Fruit fly (Drosophila melanogaster) whole organism, embryonic: ENCODE measurements around the gene CG33278.

Experiments used
- Atf6 ChIP-seq: fragments of 200-800 bp; sonication (Bioruptor generic); IDR thresholded peaks from 2 replicates; pipeline ENCODE4 v1.3.6; 2022; ENCODE audit warnings: missing biosample characterization, missing genetic modification characterization
- CG11695 ChIP-seq: fragments of 200-800 bp; sonication (Bioruptor generic); IDR thresholded peaks from 3 replicates; pipeline ENCODE4 v1.3.6; 2022; ENCODE audit warnings: missing biosample characterization, missing genetic modification characterization
- CG12155 ChIP-seq: fragments of 200-800 bp; sonication (Bioruptor generic); optimal IDR thresholded peaks from 3 replicates; lab custom pipeline; 2016; ENCODE audit warnings: missing biosample characterization, missing genetic modification characterization
- CG12769 ChIP-seq: fragments of 200-800 bp; sonication (Bioruptor generic); optimal IDR thresholded peaks from 2 replicates; lab custom pipeline; 2019; ENCODE audit warnings: missing biosample characterization, mild to moderate bottlenecking, missing genetic modification characterization, moderate library complexity
- CG14441 ChIP-seq: fragments of 200-800 bp; sonication (Bioruptor generic); IDR thresholded peaks from 2 replicates; pipeline ENCODE4 v1.3.6; 2022; ENCODE audit warnings: missing biosample characterization, missing genetic modification characterization
- CG15514 ChIP-seq: fragments of 200-800 bp; sonication (Bioruptor generic); optimal IDR thresholded peaks from 3 replicates; lab custom pipeline; 2017; ENCODE audit warnings: missing biosample characterization, missing genetic modification characterization, mild to moderate bottlenecking, moderate library complexity, missing genetic modification reagents
- CG16863 ChIP-seq: fragments of 200-800 bp; sonication (Bioruptor generic); optimal IDR thresholded peaks from 3 replicates; lab custom pipeline; 2016; ENCODE audit warnings: missing biosample characterization, missing genetic modification characterization
- CG42726 ChIP-seq: fragments of 200-800 bp; sonication (Bioruptor generic); IDR thresholded peaks from 2 replicates; pipeline ENCODE4 v1.3.6; 2022; ENCODE audit warnings: missing biosample characterization, missing genetic modification characterization; ENCODE audit not compliant: partially characterized antibody
- CG4360 ChIP-seq: fragments of 200-800 bp; sonication (Bioruptor generic); IDR thresholded peaks from 2 replicates; pipeline ENCODE4 v1.3.6; 2022; ENCODE audit warnings: missing biosample characterization, missing genetic modification characterization
- CG4404 ChIP-seq: fragments of 200-800 bp; sonication (Bioruptor generic); IDR thresholded peaks from 2 replicates; pipeline ENCODE4 v1.3.6; 2022; ENCODE audit warnings: missing biosample characterization, missing genetic modification characterization
- CG7839 ChIP-seq: fragments of 200-800 bp; sonication (Bioruptor generic); optimal IDR thresholded peaks from 3 replicates; lab custom pipeline; 2018; ENCODE audit warnings: missing biosample characterization, mild to moderate bottlenecking, missing genetic modification characterization, moderate library complexity
- Dfd ChIP-seq, 2 experiments: fragments of >200 bp; optimal IDR thresholded peaks; 2 replicates each; lab custom pipeline; 2017; ENCODE audit warnings: missing biosample characterization in 2 of 2, missing genetic modification characterization in 2 of 2
- Eip74EF ChIP-seq, 2 experiments: fragments of 200-800 bp in 1 of 2; fragments of >200 bp in 1 of 2; sonication (Bioruptor generic) in 1 of 2; optimal IDR thresholded peaks; 2 replicates each; lab custom pipeline; 2017 to 2019; ENCODE audit warnings: missing biosample characterization in 2 of 2, missing genetic modification characterization in 2 of 2, mild to moderate bottlenecking in 1 of 2, moderate library complexity in 1 of 2
- Lhr ChIP-seq: fragments of 200-800 bp; sonication (Bioruptor generic); optimal IDR thresholded peaks from 3 replicates; lab custom pipeline; 2017; ENCODE audit warnings: mild to moderate bottlenecking, missing biosample characterization, missing genetic modification reagents, missing genetic modification characterization
- Mes4 ChIP-seq: fragments of 200-800 bp; sonication (Bioruptor generic); optimal IDR thresholded peaks from 2 replicates; lab custom pipeline; 2016; ENCODE audit warnings: missing biosample characterization, missing genetic modification characterization
- Myb ChIP-seq: fragments of 200-800 bp; sonication (Bioruptor generic); optimal IDR thresholded peaks from 2 replicates; lab custom pipeline; 2016; ENCODE audit warnings: missing biosample characterization, missing genetic modification characterization
- Oaz ChIP-seq: fragments of 200-800 bp; sonication (Bioruptor generic); IDR thresholded peaks from 2 replicates; pipeline ENCODE4 v1.3.6; 2022; ENCODE audit warnings: missing biosample characterization, missing genetic modification characterization
- Optix ChIP-seq: fragments of 200-800 bp; sonication (Bioruptor generic); IDR thresholded peaks from 3 replicates; pipeline ENCODE4 v1.3.6; 2022; ENCODE audit warnings: missing biosample characterization, missing genetic modification characterization
- Ravus ChIP-seq: fragments of 200-800 bp; sonication (Bioruptor generic); IDR thresholded peaks from 2 replicates; pipeline ENCODE4 v1.3.6; 2022; ENCODE audit warnings: missing biosample characterization, missing genetic modification characterization
- Rx ChIP-seq: fragments of 200-800 bp; sonication (Bioruptor generic); IDR thresholded peaks from 2 replicates; pipeline ENCODE4 v1.3.6; 2022; ENCODE audit warnings: missing biosample characterization, missing genetic modification characterization
- Sox102F ChIP-seq: fragments of 200-800 bp; sonication (Bioruptor generic); optimal IDR thresholded peaks from 2 replicates; lab custom pipeline; 2018; ENCODE audit warnings: missing biosample characterization, mild to moderate bottlenecking, missing genetic modification characterization, moderate library complexity
- Spps ChIP-seq: fragments of 200-800 bp; sonication (Bioruptor generic); optimal IDR thresholded peaks from 2 replicates; lab custom pipeline; 2018; ENCODE audit warnings: missing biosample characterization, mild to moderate bottlenecking, missing genetic modification characterization
- Stat92E ChIP-seq, 3 experiments: fragments of >200 bp in 2 of 3; fragments of 200-800 bp in 1 of 3; sonication (Bioruptor generic) in 1 of 3; optimal IDR thresholded peaks; 2 replicates each; lab custom pipeline; 2017 to 2019; ENCODE audit warnings: missing biosample characterization in 3 of 3, missing genetic modification characterization in 3 of 3, mild to moderate bottlenecking in 1 of 3, moderate library complexity in 1 of 3
- Usf ChIP-seq: fragments of 200-800 bp; sonication (Bioruptor generic); optimal IDR thresholded peaks from 2 replicates; lab custom pipeline; 2017; ENCODE audit warnings: missing genotype, missing biosample characterization, missing genetic modification characterization
- Vsx1 ChIP-seq: fragments of 200-800 bp; sonication (Bioruptor generic); optimal IDR thresholded peaks from 2 replicates; lab custom pipeline; 2017; ENCODE audit warnings: missing biosample characterization, mild to moderate bottlenecking, missing genetic modification characterization, missing genetic modification reagents
- Xrp1 ChIP-seq: fragments of 200-800 bp; sonication (Bioruptor generic); IDR thresholded peaks from 2 replicates; pipeline ENCODE4 v1.3.6; 2022; ENCODE audit warnings: missing biosample characterization, missing genetic modification characterization
- YL-1 ChIP-seq: fragments of 200-800 bp; sonication (Bioruptor generic); optimal IDR thresholded peaks from 3 replicates; lab custom pipeline; 2017; ENCODE audit warnings: missing biosample characterization, mild to moderate bottlenecking, missing genetic modification characterization
- ab ChIP-seq: fragments of 200-800 bp; sonication (Bioruptor generic); optimal IDR thresholded peaks from 2 replicates; lab custom pipeline; 2016; ENCODE audit warnings: missing biosample characterization, missing genetic modification characterization
- bsh ChIP-seq, 2 experiments: fragments of 200-800 bp; sonication (Bioruptor generic); optimal IDR thresholded peaks; 2 replicates each; lab custom pipeline; 2017 to 2018; ENCODE audit warnings: mild to moderate bottlenecking in 2 of 2, missing biosample characterization in 2 of 2, missing genetic modification characterization in 2 of 2, moderate library complexity in 1 of 2
- da ChIP-seq: fragments of 200-800 bp; sonication (Bioruptor generic); optimal IDR thresholded peaks from 2 replicates; lab custom pipeline; 2016; ENCODE audit warnings: missing biosample characterization, missing genetic modification characterization
- ftz-f1 ChIP-seq: fragments of 200-800 bp; sonication (Bioruptor generic); optimal IDR thresholded peaks from 2 replicates; lab custom pipeline; 2016; ENCODE audit warnings: missing biosample characterization, missing genetic modification characterization
- gro ChIP-seq: fragments of 200-800 bp; sonication (Bioruptor generic); optimal IDR thresholded peaks from 2 replicates; lab custom pipeline; 2016; ENCODE audit warnings: missing biosample characterization, missing genetic modification characterization
- ind ChIP-seq: fragments of 200-800 bp; sonication (Bioruptor generic); optimal IDR thresholded peaks from 3 replicates; lab custom pipeline; 2016; ENCODE audit warnings: missing biosample characterization, missing genetic modification characterization
- inv ChIP-seq: fragments of 200-800 bp; sonication (Bioruptor generic); IDR thresholded peaks from 2 replicates; pipeline ENCODE4 v1.3.6; 2022; ENCODE audit warnings: missing biosample characterization, missing genetic modification characterization; ENCODE audit not compliant: partially characterized antibody
- kni ChIP-seq: fragments of 200-800 bp; sonication (Bioruptor generic); optimal IDR thresholded peaks from 3 replicates; lab custom pipeline; 2017; ENCODE audit warnings: mild to moderate bottlenecking, missing biosample characterization, missing genetic modification reagents, missing genetic modification characterization
- oc ChIP-seq: fragments of 200-800 bp; sonication (Bioruptor generic); optimal IDR thresholded peaks from 2 replicates; lab custom pipeline; 2018; ENCODE audit warnings: missing biosample characterization, mild to moderate bottlenecking, missing genetic modification characterization, moderate library complexity
- pnt ChIP-seq: fragments of 200-800 bp; sonication (Bioruptor generic); optimal IDR thresholded peaks from 3 replicates; lab custom pipeline; 2016; ENCODE audit warnings: missing biosample characterization, missing genetic modification characterization
- row ChIP-seq: fragments of 200-800 bp; sonication (Bioruptor generic); IDR thresholded peaks from 3 replicates; pipeline ENCODE4 v1.3.6; 2022; ENCODE audit warnings: missing biosample characterization, missing genetic modification characterization
- sc ChIP-seq, 3 experiments: fragments of >200 bp in 2 of 3; fragments of 200-800 bp in 1 of 3; sonication (Bioruptor generic) in 1 of 3; optimal IDR thresholded peaks; 2 replicates in 2 of 3; 3 replicates in 1 of 3; lab custom pipeline; 2017; ENCODE audit warnings: mild to moderate bottlenecking in 1 of 3, missing biosample characterization in 1 of 3, missing genetic modification characterization in 1 of 3, missing genetic modification reagents in 1 of 3
- slp2 ChIP-seq: fragments of 200-800 bp; sonication (Bioruptor generic); optimal IDR thresholded peaks from 2 replicates; lab custom pipeline; 2016; ENCODE audit warnings: missing biosample characterization, missing genetic modification characterization
- sqz ChIP-seq: fragments of 200-800 bp; sonication (Bioruptor generic); optimal IDR thresholded peaks from 3 replicates; lab custom pipeline; 2018; ENCODE audit warnings: missing biosample characterization, mild to moderate bottlenecking, missing genetic modification characterization
- sug ChIP-seq: fragments of 200-800 bp; optimal IDR thresholded peaks from 2 replicates; lab custom pipeline; 2019; ENCODE audit warnings: missing biosample characterization, mild to moderate bottlenecking, missing genetic modification characterization, moderate library complexity
- tap ChIP-seq: fragments of 200-800 bp; optimal IDR thresholded peaks from 3 replicates; lab custom pipeline; 2019; ENCODE audit warnings: missing biosample characterization, mild to moderate bottlenecking, missing genetic modification characterization, moderate library complexity
- tio ChIP-seq: fragments of 200-800 bp; sonication (Bioruptor generic); optimal IDR thresholded peaks from 2 replicates; lab custom pipeline; 2017; ENCODE audit warnings: missing biosample characterization, missing genetic modification characterization, inconsistent platforms
- vvl ChIP-seq: fragments of 200-800 bp; sonication (Bioruptor generic); IDR thresholded peaks from 2 replicates; pipeline ENCODE4 v1.3.6; 2022; ENCODE audit warnings: missing biosample characterization, missing genetic modification characterization
- zen2 ChIP-seq: fragments of 200-800 bp; sonication (Bioruptor generic); IDR thresholded peaks from 3 replicates; pipeline ENCODE4 v1.3.6; 2022; ENCODE audit warnings: missing biosample characterization, missing genetic modification characterization; ENCODE audit not compliant: partially characterized antibody

The CG33278 gene

dm6 chr3L:7434715-7435653 lies 15.7 kb upstream of the CG33278 start, which contains the start of gene Rac2 (continued):
- TF ChIP-seq kni (GFP tag; lab: Kevin White, UChicago) (peak; percentile 82), da (GFP tag; lab: Kevin White, UChicago) (no peak), YL-1 (peak; percentile 60), CG7839 (tag; lab: Kevin White, UChicago) (peak; percentile 31), Mes4 (GFP tag; lab: Kevin White, UChicago) (no peak), inv (GFP tag; lab: Robert Waterston, UW) (peak; percentile 21; the same call in 1 of the 2 replicates), sug (tag; lab: Kevin White, UChicago) (peak; percentile 54), ind (peak; percentile 3), row (peak; percentile 67), Xrp1 (peak; percentile 40; the same call in 1 of the 2 replicates), vvl (peak; percentile 54; the same call in 1 of the 2 replicates), tio (GFP tag; lab: Kevin White, UChicago) (no peak), ab (GFP tag; lab: Kevin White, UChicago) (peak; percentile 9), Optix (0 out of 3 replicates have a peak, but pooled peaks have one; percentile 19), Usf (GFP tag; lab: Kevin White, UChicago) (no peak), CG4360 (GFP tag; lab: Robert Waterston, UW) (peak; percentile 14; the same call in 1 of the 2 replicates), Ravus (no peak), CG4404 (GFP tag; lab: Robert Waterston, UW) (0 out of 2 replicates have a peak, but pooled peaks have one; percentile 24), CG16863 (GFP tag; lab: Kevin White, UChicago) (no peak), Vsx1 (GFP tag; lab: Kevin White, UChicago) (peak; percentile 58), Spps (tag; lab: Kevin White, UChicago) (no peak), Atf6 (peak; percentile 13; the same call in 1 of the 2 replicates), ftz-f1 (peak; percentile 98), zen2 (GFP tag; lab: Robert Waterston, UW) (0 out of 3 replicates have a peak, but pooled peaks have one; percentile 41), CG11695 (0 out of 3 replicates have a peak, but pooled peaks have one; percentile 27), Sox102F (no peak), CG12155 (GFP tag; lab: Kevin White, UChicago) (peak; percentile 30), Oaz (no peak), CG42726 (0 out of 2 replicates have a peak, but pooled peaks have one; percentile 18), CG14441 (GFP tag; lab: Robert Waterston, UW) (0 out of 2 replicates have a peak, but pooled peaks have one; percentile 9), Lhr (no peak), CG12769 (tag; lab: Kevin White, UChicago) (peak; percentile 52), Myb (GFP tag; lab: Kevin White, UChicago) (no peak), CG15514 (GFP tag; lab: Kevin White, UChicago) (peak; percentile 42), bsh (GFP tag; optimal IDR thresholded peaks at IDR 0.05; lab: Kevin White, UChicago) (peak; percentile 14 to 24), sc (optimal IDR thresholded peaks at IDR 0.05; lab: Kevin White, UChicago) (no peak), sc (GFP tag; optimal IDR thresholded peaks at IDR 0.05; lab: Kevin White, UChicago) (no peak), sqz (peak; percentile 64), gro (GFP tag; lab: Kevin White, UChicago) (peak; percentile 12), slp2 (GFP tag; lab: Kevin White, UChicago) (no peak), pnt (GFP tag; lab: Kevin White, UChicago) (peak; percentile 24), tap (no peak), Eip74EF (GFP tag; optimal IDR thresholded peaks at IDR 0.05; lab: Kevin White, UChicago) (peak in 1 of 2 experiments; percentile 23), oc (peak; percentile 38), Stat92E (GFP tag; optimal IDR thresholded peaks at IDR 0.05; lab: Kevin White, UChicago) (peak in 1 of 3 experiments; percentile 99), Dfd (GFP tag; optimal IDR thresholded peaks at IDR 0.05; lab: Kevin White, UChicago) (no peak), Rx (GFP tag; lab: Robert Waterston, UW) (0 out of 2 replicates have a peak, but pooled peaks have one; percentile 16)
